Fruit fly (Drosophila melanogaster) whole organism: Measurements from ENCODE around the gene CG12560.

Source experiments
- CG8478 ChIP-seq: fragments of >200 bp; optimal IDR thresholded peaks from 2 replicates; lab custom pipeline; 2018; ENCODE audit warnings: inconsistent platforms
- pan ChIP-seq: fragments of >200 bp; optimal IDR thresholded peaks from 2 replicates; lab custom pipeline; 2017
- psq ChIP-seq: fragments of >200 bp; optimal IDR thresholded peaks from 2 replicates; lab custom pipeline; 2017
- usp ChIP-seq: fragments of >200 bp; optimal IDR thresholded peaks from 2 replicates; lab custom pipeline; 2017; ENCODE audit warnings: missing biosample characterization, missing genetic modification characterization, mixed read lengths

DNA sequence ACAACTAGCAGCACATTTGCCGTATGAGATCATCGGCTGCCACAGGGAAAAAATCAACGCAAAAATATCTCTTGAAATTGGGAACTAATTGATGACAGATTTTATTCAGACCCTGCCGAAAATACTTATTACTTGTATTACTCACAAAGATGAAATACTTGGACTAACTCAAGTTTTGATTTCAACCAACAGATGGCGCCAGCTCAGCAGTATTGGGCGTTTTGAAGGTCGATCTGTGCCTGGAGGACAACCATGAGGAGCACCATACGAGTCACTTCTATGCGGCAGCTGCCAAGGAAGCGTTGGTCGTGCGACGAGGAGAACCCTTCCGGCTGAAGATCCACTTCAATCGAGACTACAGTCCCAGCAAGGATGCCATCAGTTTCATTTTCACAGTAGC is 15.0 kb upstream of the CG12560 start:
- no peak for TF ChIP-seq psq (lab: Kevin White, UChicago)
- TF ChIP-seq pan (lab: Kevin White, UChicago): no peak
- no peak for TF ChIP-seq CG8478
- no peak for TF ChIP-seq usp (GFP tag; lab: Kevin White, UChicago)
